Fruit fly (Drosophila melanogaster) whole organism, embryonic: Measurements from ENCODE around the gene Mo25.
A peak's percentile ranks its signal among the peaks of the same experiment; 100 is the strongest.

Experiments used
- BEAF-32 ChIP-seq: fragments of 200-800 bp; sonication (Bioruptor generic); optimal IDR thresholded peaks from 3 replicates; lab custom pipeline; 2017; ENCODE audit warnings: missing biosample characterization, missing genetic modification characterization, mild to moderate bottlenecking, moderate library complexity, missing genetic modification reagents
- CG10147 ChIP-seq: fragments of 200-800 bp; sonication (Bioruptor generic); optimal IDR thresholded peaks from 2 replicates; lab custom pipeline; 2019; ENCODE audit warnings: missing biosample characterization, mild to moderate bottlenecking, missing genetic modification characterization, moderate library complexity
- CG11560 ChIP-seq: fragments of 200-800 bp; sonication (Bioruptor generic); IDR thresholded peaks from 3 replicates; pipeline ENCODE4 v1.3.6; 2022; ENCODE audit warnings: missing biosample characterization, missing genetic modification characterization
- CG12769 ChIP-seq: fragments of 200-800 bp; sonication (Bioruptor generic); optimal IDR thresholded peaks from 2 replicates; lab custom pipeline; 2019; ENCODE audit warnings: missing biosample characterization, mild to moderate bottlenecking, missing genetic modification characterization, moderate library complexity
- CG14050 ChIP-seq: fragments of 200-800 bp; sonication (Bioruptor generic); IDR thresholded peaks from 3 replicates; pipeline ENCODE4 v1.3.6; 2022; ENCODE audit warnings: missing biosample characterization, missing genetic modification characterization
- CG14860 ChIP-seq: fragments of 200-800 bp; sonication (Bioruptor generic); IDR thresholded peaks from 3 replicates; pipeline ENCODE4 v1.3.6; 2022; ENCODE audit warnings: missing biosample characterization, missing genetic modification characterization; ENCODE audit not compliant: partially characterized antibody
- CG14965 ChIP-seq: fragments of 200-800 bp; sonication (Bioruptor generic); optimal IDR thresholded peaks from 2 replicates; lab custom pipeline; 2016; ENCODE audit warnings: missing biosample characterization, missing genetic modification characterization, borderline replicate concordance
- CG15073 ChIP-seq: fragments of 200-800 bp; sonication (Bioruptor generic); optimal IDR thresholded peaks from 2 replicates; lab custom pipeline; 2016; ENCODE audit warnings: missing biosample characterization, missing genetic modification characterization
- CG15269 ChIP-seq: fragments of 200-800 bp; sonication (Bioruptor generic); optimal IDR thresholded peaks from 2 replicates; lab custom pipeline; 2018; ENCODE audit warnings: missing biosample characterization, mild to moderate bottlenecking, missing genetic modification characterization, moderate library complexity
- CG16813 ChIP-seq: fragments of 200-800 bp; sonication (Bioruptor generic); IDR thresholded peaks from 3 replicates; pipeline ENCODE4 v1.3.6; 2022; ENCODE audit warnings: missing biosample characterization, missing genetic modification characterization; ENCODE audit not compliant: partially characterized antibody
- CG1832 ChIP-seq: fragments of 200-800 bp; sonication (Bioruptor generic); optimal IDR thresholded peaks from 2 replicates; lab custom pipeline; 2017; ENCODE audit warnings: missing biosample characterization, mild to moderate bottlenecking, missing genetic modification characterization, inconsistent platforms
- CG2875 ChIP-seq: fragments of 200-800 bp; sonication (Bioruptor generic); optimal IDR thresholded peaks from 2 replicates; lab custom pipeline; 2017; ENCODE audit warnings: missing biosample characterization, mild to moderate bottlenecking, missing genetic modification characterization, missing genetic modification reagents
- CG3065 ChIP-seq: fragments of 200-800 bp; sonication (Bioruptor generic); optimal IDR thresholded peaks from 2 replicates; lab custom pipeline; 2016; ENCODE audit warnings: missing biosample characterization, missing genetic modification characterization
- CG31441 ChIP-seq: fragments of 200-800 bp; sonication (Bioruptor generic); IDR thresholded peaks from 2 replicates; pipeline ENCODE4 v1.3.6; 2022; ENCODE audit warnings: missing biosample characterization, missing genetic modification characterization
- CG32767 ChIP-seq: fragments of 200-800 bp; sonication (Bioruptor generic); IDR thresholded peaks from 2 replicates; pipeline ENCODE4 v1.3.6; 2022; ENCODE audit warnings: missing biosample characterization, missing genetic modification characterization
- CG32772 ChIP-seq: fragments of 200-800 bp; sonication (Bioruptor generic); IDR thresholded peaks from 2 replicates; pipeline ENCODE4 v1.3.6; 2022; ENCODE audit warnings: missing biosample characterization, missing genetic modification characterization
- CG33213 ChIP-seq: fragments of 200-800 bp; sonication (Bioruptor generic); optimal IDR thresholded peaks from 3 replicates; lab custom pipeline; 2016; ENCODE audit warnings: missing biosample characterization, missing genetic modification characterization
- CG4820 ChIP-seq: fragments of 200-800 bp; sonication (Bioruptor generic); optimal IDR thresholded peaks from 3 replicates; lab custom pipeline; 2016; ENCODE audit warnings: missing biosample characterization, missing genetic modification characterization
- CG7786 ChIP-seq: fragments of 200-800 bp; sonication (Bioruptor generic); optimal IDR thresholded peaks from 2 replicates; lab custom pipeline; 2016; ENCODE audit warnings: missing biosample characterization, missing genetic modification characterization
- CG7839 ChIP-seq: fragments of 200-800 bp; sonication (Bioruptor generic); optimal IDR thresholded peaks from 3 replicates; lab custom pipeline; 2018; ENCODE audit warnings: missing biosample characterization, mild to moderate bottlenecking, missing genetic modification characterization, moderate library complexity
- CG8765 ChIP-seq: fragments of 200-800 bp; sonication (Bioruptor generic); IDR thresholded peaks from 2 replicates; pipeline ENCODE4 v1.3.6; 2022; ENCODE audit warnings: missing biosample characterization, missing genetic modification characterization
- CG9797 ChIP-seq: fragments of 200-800 bp; sonication (Bioruptor generic); optimal IDR thresholded peaks from 3 replicates; lab custom pipeline; 2018; ENCODE audit warnings: missing biosample characterization, mild to moderate bottlenecking, missing genetic modification characterization
- Dad ChIP-seq: fragments of 200-800 bp; sonication (Bioruptor generic); optimal IDR thresholded peaks from 3 replicates; lab custom pipeline; 2016; ENCODE audit warnings: missing biosample characterization, missing genetic modification characterization
- Dll ChIP-seq: fragments of 200-800 bp; sonication (Bioruptor generic); IDR thresholded peaks from 4 replicates; pipeline ENCODE4 v1.3.6; 2022; ENCODE audit warnings: missing biosample characterization, missing genetic modification characterization; ENCODE audit not compliant: partially characterized antibody
- Doc2 ChIP-seq: fragments of 200-800 bp; sonication (Bioruptor generic); IDR thresholded peaks from 2 replicates; pipeline ENCODE4 v1.3.6; 2022; ENCODE audit warnings: missing biosample characterization, missing genetic modification characterization
- Doc3 ChIP-seq: fragments of 200-800 bp; sonication (Bioruptor generic); IDR thresholded peaks from 3 replicates; pipeline ENCODE4 v1.3.6; 2022; ENCODE audit warnings: missing biosample characterization, missing genetic modification characterization; ENCODE audit not compliant: partially characterized antibody
- ERR ChIP-seq: fragments of 200-800 bp; sonication (Bioruptor generic); optimal IDR thresholded peaks from 2 replicates; lab custom pipeline; 2016; ENCODE audit warnings: missing biosample characterization, missing genetic modification characterization
- Gug ChIP-seq: fragments of 200-800 bp; sonication (Bioruptor generic); IDR thresholded peaks from 4 replicates; pipeline ENCODE4 v1.3.6; 2022; ENCODE audit warnings: missing biosample characterization, missing genetic modification characterization
- Hey ChIP-seq: fragments of 200-800 bp; sonication (Bioruptor generic); optimal IDR thresholded peaks from 3 replicates; lab custom pipeline; 2018; ENCODE audit warnings: missing biosample characterization, mild to moderate bottlenecking, missing genetic modification characterization
- Hr39 ChIP-seq: fragments of >200 bp; optimal IDR thresholded peaks from 2 replicates; lab custom pipeline; 2017
- Hsf ChIP-seq: fragments of 200-800 bp; sonication (Bioruptor generic); optimal IDR thresholded peaks from 3 replicates; lab custom pipeline; 2016; ENCODE audit warnings: missing biosample characterization, missing genetic modification characterization
- Mes4 ChIP-seq: fragments of 200-800 bp; sonication (Bioruptor generic); optimal IDR thresholded peaks from 2 replicates; lab custom pipeline; 2016; ENCODE audit warnings: missing biosample characterization, missing genetic modification characterization
- NfI ChIP-seq: fragments of 200-800 bp; sonication (Bioruptor generic); optimal IDR thresholded peaks from 3 replicates; lab custom pipeline; 2018; ENCODE audit warnings: missing biosample characterization, mild to moderate bottlenecking, missing genetic modification characterization, moderate library complexity
- Optix ChIP-seq: fragments of 200-800 bp; sonication (Bioruptor generic); IDR thresholded peaks from 3 replicates; pipeline ENCODE4 v1.3.6; 2022; ENCODE audit warnings: missing biosample characterization, missing genetic modification characterization
- Xbp1 ChIP-seq: fragments of 200-800 bp; sonication (Bioruptor generic); optimal IDR thresholded peaks from 3 replicates; lab custom pipeline; 2016; ENCODE audit warnings: missing biosample characterization, mild to moderate bottlenecking, missing genetic modification characterization
- bowl ChIP-seq: fragments of 200-800 bp; sonication (Bioruptor generic); IDR thresholded peaks from 2 replicates; pipeline ENCODE4 v1.3.6; 2022; ENCODE audit warnings: missing biosample characterization, missing genetic modification characterization
- fd64A ChIP-seq: fragments of 200-800 bp; sonication (Bioruptor generic); optimal IDR thresholded peaks from 3 replicates; lab custom pipeline; 2018; ENCODE audit warnings: missing biosample characterization, mild to moderate bottlenecking, missing genetic modification characterization
- hb ChIP-seq: fragments of 200-800 bp; sonication (Bioruptor generic); IDR thresholded peaks from 3 replicates; pipeline ENCODE4 v1.3.6; 2022; ENCODE audit warnings: missing biosample characterization, missing genetic modification characterization; ENCODE audit not compliant: partially characterized antibody
- kni ChIP-seq: fragments of 200-800 bp; sonication (Bioruptor generic); optimal IDR thresholded peaks from 3 replicates; lab custom pipeline; 2017; ENCODE audit warnings: mild to moderate bottlenecking, missing biosample characterization, missing genetic modification reagents, missing genetic modification characterization
- lab ChIP-seq: fragments of 200-800 bp; sonication (Bioruptor generic); optimal IDR thresholded peaks from 3 replicates; lab custom pipeline; 2017; ENCODE audit warnings: missing biosample characterization, missing genetic modification characterization, mild to moderate bottlenecking, moderate library complexity, missing genetic modification reagents
- lilli ChIP-seq: fragments of 200-800 bp; sonication (Bioruptor generic); optimal IDR thresholded peaks from 3 replicates; lab custom pipeline; 2016; ENCODE audit warnings: missing biosample characterization, missing genetic modification characterization
- lola ChIP-seq, 3 experiments: fragments of >200 bp in 2 of 3; fragments of 200-800 bp in 1 of 3; sonication (Bioruptor generic) in 1 of 3; optimal IDR thresholded peaks; 2 replicates each; lab custom pipeline; 2017 to 2019; ENCODE audit warnings: missing biosample characterization in 3 of 3, missing genetic modification characterization in 3 of 3, mild to moderate bottlenecking in 1 of 3, moderate library complexity in 1 of 3
- nerfin-1 ChIP-seq: fragments of 200-800 bp; sonication (Bioruptor generic); optimal IDR thresholded peaks from 3 replicates; lab custom pipeline; 2019; ENCODE audit warnings: missing biosample characterization, mild to moderate bottlenecking, missing genetic modification characterization, moderate library complexity
- repo ChIP-seq: fragments of 200-800 bp; sonication (Bioruptor generic); optimal IDR thresholded peaks from 2 replicates; lab custom pipeline; 2016; ENCODE audit warnings: missing biosample characterization, missing genetic modification characterization
- sd ChIP-seq: fragments of 200-800 bp; sonication (Bioruptor generic); optimal IDR thresholded peaks from 3 replicates; lab custom pipeline; 2018; ENCODE audit warnings: missing biosample characterization, mild to moderate bottlenecking, missing genetic modification characterization, moderate library complexity
- slbo ChIP-seq: fragments of 200-800 bp; sonication (Bioruptor generic); IDR thresholded peaks from 2 replicates; pipeline ENCODE4 v1.3.6; 2022; ENCODE audit warnings: missing biosample characterization, missing genetic modification characterization
- stc ChIP-seq: fragments of 200-800 bp; sonication (Bioruptor generic); IDR thresholded peaks from 2 replicates; pipeline ENCODE4 v1.3.6; 2022; ENCODE audit warnings: missing biosample characterization, missing genetic modification characterization
- sug ChIP-seq: fragments of 200-800 bp; optimal IDR thresholded peaks from 2 replicates; lab custom pipeline; 2019; ENCODE audit warnings: missing biosample characterization, mild to moderate bottlenecking, missing genetic modification characterization, moderate library complexity
- tap ChIP-seq: fragments of 200-800 bp; optimal IDR thresholded peaks from 3 replicates; lab custom pipeline; 2019; ENCODE audit warnings: missing biosample characterization, mild to moderate bottlenecking, missing genetic modification characterization, moderate library complexity
- vvl ChIP-seq: fragments of 200-800 bp; sonication (Bioruptor generic); IDR thresholded peaks from 2 replicates; pipeline ENCODE4 v1.3.6; 2022; ENCODE audit warnings: missing biosample characterization, missing genetic modification characterization

The Mo25 gene

dm6 chr3L:16609120-16609519 is 6.2 kb downstream of the Mo25 start, which contains the start of gene CG4098 (continued):
- TF ChIP-seq BEAF-32 (GFP tag; lab: Kevin White, UChicago) (peak; percentile 48), CG31441 (GFP tag; lab: Robert Waterston, UW) (peak; percentile 11; the same call in 1 of the 2 replicates), Mes4 (GFP tag; lab: Kevin White, UChicago) (peak; percentile 13), Hey (tag; lab: Kevin White, UChicago) (no peak), lilli (GFP tag; lab: Kevin White, UChicago) (peak; percentile 84), tap (peak; percentile 18), CG14860 (GFP tag; lab: Robert Waterston, UW) (no peak), sug (peak; percentile 40), hb (no peak), Optix (GFP tag; lab: Robert Waterston, UW) (peak; percentile 50; the same call in 2 of the 3 replicates), ERR (GFP tag; lab: Kevin White, UChicago) (peak; percentile 39), Hr39 (lab: Kevin White, UChicago) (no peak), fd64A (no peak), CG14965 (GFP tag; lab: Kevin White, UChicago) (no peak), nerfin-1 (tag; lab: Kevin White, UChicago) (no peak), kni (no peak), CG10147 (GFP tag; lab: Kevin White, UChicago) (peak; percentile 13), CG1832 (GFP tag; lab: Kevin White, UChicago) (no peak), Dad (no peak), stc (GFP tag; lab: Robert Waterston, UW) (peak; percentile 38; the same call in 1 of the 2 replicates), Xbp1 (GFP tag; lab: Kevin White, UChicago) (peak; percentile 80), CG11560 (tag; lab: Robert Waterston, UW) (no peak), CG8765 (GFP tag; lab: Robert Waterston, UW) (no peak), sd (tag; lab: Kevin White, UChicago) (peak; percentile 37), slbo (peak; percentile 92), CG4820 (GFP tag; lab: Kevin White, UChicago) (no peak), Dll (GFP tag; lab: Robert Waterston, UW) (0 out of 4 replicates have a peak, but pooled peaks have one; percentile 29), CG15269 (tag; lab: Kevin White, UChicago) (peak; percentile 58), CG15073 (GFP tag; lab: Kevin White, UChicago) (no peak), CG7839 (peak; percentile 44), Hsf (GFP tag; lab: Kevin White, UChicago) (peak; percentile 52), CG33213 (GFP tag; lab: Kevin White, UChicago) (peak; percentile 28), repo (GFP tag; lab: Kevin White, UChicago) (no peak), CG7786 (peak; percentile 68), CG16813 (GFP tag; lab: Robert Waterston, UW) (no peak; the same call in 2 of the 3 replicates), Doc3 (0 out of 3 replicates have a peak, but pooled peaks have one; percentile 10), CG2875 (GFP tag; lab: Kevin White, UChicago) (no peak), Doc2 (GFP tag; lab: Robert Waterston, UW) (no peak), Gug (peak; percentile 91), CG12769 (tag; lab: Kevin White, UChicago) (peak; percentile 78), CG32772 (GFP tag; lab: Robert Waterston, UW) (0 out of 2 replicates have a peak, but pooled peaks have one; percentile 24), CG32767 (peak; percentile 52; the same call in 1 of the 2 replicates), lab (GFP tag; lab: Kevin White, UChicago) (peak; percentile 67), CG14050 (GFP tag; lab: Robert Waterston, UW) (peak; percentile 51; the same call in 2 of the 3 replicates), NfI (GFP tag; lab: Kevin White, UChicago) (peak; percentile 68), lola (GFP tag; optimal IDR thresholded peaks at IDR 0.05; lab: Kevin White, UChicago) (no peak), bowl (GFP tag; lab: Robert Waterston, UW) (no peak), vvl (GFP tag; lab: Robert Waterston, UW) (peak; percentile 90), CG3065 (GFP tag; lab: Kevin White, UChicago) (no peak), CG9797 (GFP tag; lab: Kevin White, UChicago) (peak; percentile 52)
